Worm (Caenorhabditis elegans): Measurements from ENCODE around the gene taf-2.

ce11 chrIV:3557331-3557730, 36.1 kb downstream of the taf-2 start, which contains the start of gene osm-9:
- TF ChIP-seq nhr-77 (tag; optimal IDR thresholded peaks at IDR 0.05) (no peak), ama-1 (optimal IDR thresholded peaks at IDR 0.05) (no peak), unc-130 (tag; optimal IDR thresholded peaks at IDR 0.05) (no peak), isw-1 (GFP tag; IDR thresholded peaks at IDR 0.05) (no peak), mdl-1 (tag; optimal IDR thresholded peaks at IDR 0.05) (no peak), nhr-237 (tag; optimal IDR thresholded peaks at IDR 0.05) (no peak)

Measured in whole organism, L1 larva.